Fruit fly (Drosophila melanogaster): Measurements from ENCODE around the gene Ca-beta.

The Ca-beta gene

DNA sequence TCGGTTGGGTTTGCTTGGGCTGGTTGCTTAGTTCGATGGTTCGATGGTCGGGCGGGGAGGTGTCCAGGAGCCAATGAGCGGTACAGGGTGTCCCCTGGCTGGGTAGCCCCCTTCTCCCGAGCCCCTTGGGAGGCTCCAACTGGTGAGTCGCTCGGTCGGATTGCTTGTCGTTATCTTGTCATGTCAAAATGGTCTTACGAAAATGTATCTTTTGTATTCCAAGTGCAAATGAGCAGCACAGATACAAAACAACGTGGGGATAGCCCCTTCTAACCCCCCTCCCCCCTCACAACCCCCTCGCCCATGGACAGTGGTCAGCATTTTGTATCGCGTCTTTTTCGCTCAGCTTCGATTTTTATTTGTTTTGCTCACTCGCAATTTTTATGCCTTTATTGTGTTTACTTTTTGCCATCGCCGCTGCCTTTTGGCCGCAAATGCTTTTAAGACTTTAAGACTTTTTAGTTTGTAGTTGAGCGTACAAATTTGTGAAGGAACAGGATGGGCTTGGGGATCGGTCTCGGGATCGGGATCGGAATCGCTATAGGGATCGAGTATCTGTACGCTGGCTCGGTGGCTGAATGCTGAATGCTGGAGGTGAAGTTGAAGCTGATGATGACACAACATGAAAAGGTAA lies 20.6 kb downstream of the Ca-beta start:
- no peak for TF ChIP-seq CG8478 (optimal IDR thresholded peaks at IDR 0.05)
- no peak for TF ChIP-seq CTCF (optimal IDR thresholded peaks at IDR 0.05)

- TF ChIP-seq CTCF (optimal IDR thresholded peaks at IDR 0.05) (no peak), CG8478 (optimal IDR thresholded peaks at IDR 0.05) (no peak)
Measured at dm6 chr2L:11182148-11182593, 21.2 kb downstream of the Ca-beta start.

dm6 chr2L:11178826-11179391 lies 24.4 kb downstream of the Ca-beta start, which contains the start of gene Boh2:
Gene Boh2 (plus strand): TSS chr2L:11179032.
- TF ChIP-seq CTCF (optimal IDR thresholded peaks at IDR 0.05) = peak in 1 of 2 experiments; percentile 8
- no peak for TF ChIP-seq CG8478 (optimal IDR thresholded peaks at IDR 0.05)

DNA sequence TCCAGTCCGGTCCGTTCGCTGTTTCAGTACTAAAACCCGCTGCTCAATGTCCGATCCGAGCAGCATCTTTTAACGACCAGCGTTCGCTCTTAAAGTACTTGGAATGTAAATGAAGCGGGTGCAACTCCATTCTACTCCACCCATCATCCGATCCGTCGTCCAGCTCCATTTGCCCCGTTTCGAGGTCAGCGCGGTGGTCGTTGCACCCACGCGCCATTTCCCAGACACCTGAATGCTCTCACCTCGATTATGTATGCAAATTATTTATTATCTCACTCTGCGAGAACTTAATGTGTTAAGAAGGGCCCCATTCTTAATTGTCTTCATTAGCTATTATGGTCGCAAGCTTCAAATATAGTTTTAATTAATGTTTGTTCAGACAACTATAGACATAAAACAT lies 25.0 kb downstream of the Ca-beta start:
- TF ChIP-seq CG8478 (optimal IDR thresholded peaks at IDR 0.05) = no peak
- TF ChIP-seq CTCF (optimal IDR thresholded peaks at IDR 0.05) = no peak

- TF ChIP-seq CG8478 (optimal IDR thresholded peaks at IDR 0.05) = no peak
- TF ChIP-seq CTCF (optimal IDR thresholded peaks at IDR 0.05) = no peak
Measured at dm6 chr2L:11175393-11176258, 27.7 kb downstream of the Ca-beta start.

DNA sequence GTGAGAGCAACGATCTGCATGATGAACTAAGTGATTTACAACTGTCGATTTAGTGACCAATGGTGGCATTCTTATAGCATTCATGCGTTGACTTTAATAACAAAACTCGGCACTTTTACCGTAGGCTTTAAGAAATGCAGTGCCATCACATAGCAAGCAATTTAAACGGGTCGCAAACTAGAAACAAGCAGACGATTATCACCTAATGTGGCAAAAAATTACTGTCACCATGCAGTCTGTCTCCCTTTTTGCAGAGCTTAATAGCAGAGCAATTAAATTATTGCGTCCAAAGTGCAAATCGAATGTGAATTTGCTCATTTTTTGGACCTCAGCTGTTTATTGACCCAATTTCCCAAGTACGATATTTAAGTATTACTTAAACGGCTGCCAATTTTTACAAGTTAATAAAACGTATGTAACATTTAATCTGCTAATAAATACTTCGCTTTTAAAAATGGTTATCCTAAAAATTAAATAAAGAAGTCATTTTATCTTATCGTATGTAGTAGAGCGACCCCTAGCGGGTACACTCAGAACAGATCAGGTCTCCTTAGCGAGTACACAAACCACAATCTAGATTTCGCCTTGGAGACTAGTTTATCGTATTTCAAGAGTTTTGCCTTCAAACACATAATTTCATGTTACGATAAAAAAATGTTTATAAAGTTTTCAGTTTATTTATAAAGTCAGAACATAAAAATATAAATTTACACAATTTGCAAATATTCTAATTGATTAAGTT lies 31.6 kb downstream of the Ca-beta start, which contains the start of gene Vm32E:
Gene Vm32E, minus strand, starts transcription at position 51 of the 742 bp plus-strand sequence.
- TF ChIP-seq CG8478 (optimal IDR thresholded peaks at IDR 0.05) (no peak), CTCF (optimal IDR thresholded peaks at IDR 0.05) (peak; percentile 79 to 92)

DNA sequence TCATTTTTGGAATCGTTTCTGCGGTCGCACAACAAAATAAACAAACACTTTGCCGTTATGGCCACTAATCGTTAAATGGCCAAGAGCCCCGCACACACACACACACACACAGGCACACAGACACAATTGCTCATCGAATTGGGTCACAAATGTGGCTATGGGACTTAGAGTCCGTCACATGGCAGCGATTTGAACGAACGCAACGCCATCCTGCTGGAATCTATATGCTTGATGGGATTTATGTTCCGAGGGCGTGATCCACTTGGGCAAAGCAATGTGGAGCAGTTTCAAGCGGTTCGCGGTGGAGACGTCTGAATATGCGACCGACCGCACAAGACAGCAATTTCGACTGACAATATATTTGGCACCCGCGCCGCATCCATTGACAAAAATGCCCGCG lies 32.8 kb downstream of the Ca-beta start:
- no peak for TF ChIP-seq CTCF (optimal IDR thresholded peaks at IDR 0.05)
- TF ChIP-seq CG8478 (optimal IDR thresholded peaks at IDR 0.05) = no peak

dm6 chr2L:11169904-11170303 lies 33.4 kb downstream of the Ca-beta start:
- TF ChIP-seq CG8478 (optimal IDR thresholded peaks at IDR 0.05) (no peak), CTCF (optimal IDR thresholded peaks at IDR 0.05) (no peak)

dm6 chr2L:11168684-11169549 lies 34.4 kb downstream of the Ca-beta start:
- TF ChIP-seq CG8478 (optimal IDR thresholded peaks at IDR 0.05) (no peak), CTCF (optimal IDR thresholded peaks at IDR 0.05) (no peak)

- TF ChIP-seq CTCF (optimal IDR thresholded peaks at IDR 0.05) (no peak), CG8478 (optimal IDR thresholded peaks at IDR 0.05) (no peak)
Measured at dm6 chr2L:11167997-11168396, 35.3 kb downstream of the Ca-beta start.

- TF ChIP-seq CTCF (optimal IDR thresholded peaks at IDR 0.05) (peak in 1 of 2 experiments; percentile 17), CG8478 (optimal IDR thresholded peaks at IDR 0.05) (no peak)
Measured at dm6 chr2L:11155166-11155958, 48.0 kb downstream of the Ca-beta start, which contains the start of gene CG6287. Gene CG6287 (minus strand): TSS chr2L:11155721.

DNA sequence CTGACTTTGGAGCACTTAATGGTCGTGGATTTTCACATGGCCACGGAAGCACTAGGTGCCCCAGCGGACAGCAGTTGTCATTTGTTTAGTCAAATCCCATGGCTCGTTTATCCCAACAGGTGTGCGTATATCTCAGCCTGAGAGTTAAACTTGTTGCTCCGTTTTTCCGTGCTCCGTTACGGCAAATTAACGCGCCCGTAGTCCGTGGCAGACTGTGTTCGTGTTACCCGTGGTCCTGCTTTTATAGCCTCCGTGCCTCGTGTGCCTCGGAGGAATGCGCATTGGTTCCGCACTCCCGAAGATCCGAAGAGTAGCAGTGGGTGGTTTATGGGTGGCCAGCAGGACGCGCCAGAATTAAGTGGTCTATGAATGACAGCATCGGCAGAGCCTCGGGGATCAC lies 54.4 kb downstream of the Ca-beta start, which contains the start of gene Gyc32E:
Gene Gyc32E, minus strand, starts transcription at position 133 of the 400 bp plus-strand sequence.
- no peak for TF ChIP-seq CG8478 (optimal IDR thresholded peaks at IDR 0.05)
- TF ChIP-seq CTCF (optimal IDR thresholded peaks at IDR 0.05) = no peak

DNA sequence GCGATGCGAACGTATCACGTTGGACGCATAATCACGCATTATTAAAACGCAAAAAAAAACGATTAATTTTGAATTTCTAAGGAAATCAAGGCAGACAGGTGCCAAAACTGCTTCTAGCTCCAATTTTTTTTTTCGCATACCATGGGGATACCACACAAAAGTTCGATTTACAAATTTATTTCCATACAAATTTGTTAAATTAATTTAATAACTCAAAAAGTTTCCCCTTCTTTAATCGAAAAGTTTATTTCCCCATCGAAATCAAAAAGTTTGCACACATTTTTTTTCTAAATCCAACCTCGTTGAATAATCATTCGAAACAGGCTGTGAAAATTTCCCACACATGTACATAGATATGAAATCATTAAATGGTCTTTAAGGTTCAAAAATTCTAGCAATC lies 58.0 kb downstream of the Ca-beta start, which contains the start of gene CG31867:
Gene CG31867, minus strand, starts transcription at position 101 of the 400 bp plus-strand sequence.
- no peak for TF ChIP-seq CG8478 (optimal IDR thresholded peaks at IDR 0.05)
- no peak for TF ChIP-seq CTCF (optimal IDR thresholded peaks at IDR 0.05)

Measured in S2 (cell line).